Worm (Caenorhabditis elegans) whole organism, L2 larva: ENCODE data around the gene B0513.4.

ENCODE experiments used
- C34F6.9 ChIP-seq: fragments of 150-350 bp; optimal IDR thresholded peaks from 2 replicates; lab custom pipeline; 2014; ENCODE audit warnings: missing biosample characterization, missing genetic modification characterization
- F13H6.1 ChIP-seq: sonication (generic microtip); optimal IDR thresholded peaks from 2 replicates; lab custom pipeline; 2016; ENCODE audit warnings: missing genetic modification characterization, missing compliant biosample characterization
- R02D3.7 ChIP-seq: fragments of 150-350 bp; optimal IDR thresholded peaks from 2 replicates; lab custom pipeline; 2014; ENCODE audit warnings: missing biosample characterization, missing genetic modification characterization
- Y55F3AM.14 ChIP-seq: fragments of 200-800 bp; sonication (Bioruptor generic); optimal IDR thresholded peaks from 2 replicates; lab custom pipeline; 2018; ENCODE audit warnings: mild to moderate bottlenecking, missing genetic modification characterization, missing compliant biosample characterization
- ama-1 ChIP-seq: fragments of 150-350 bp; optimal IDR thresholded peaks from 2 replicates; lab custom pipeline; 2018; ENCODE audit warnings: inconsistent platforms
- ceh-16 ChIP-seq: fragments of 150-350 bp; optimal IDR thresholded peaks from 2 replicates; lab custom pipeline; 2014; ENCODE audit warnings: missing biosample characterization, missing genetic modification characterization
- crh-2 ChIP-seq: sonication (generic microtip); optimal IDR thresholded peaks from 2 replicates; lab custom pipeline; 2017; ENCODE audit warnings: missing biosample characterization, missing genetic modification characterization
- egl-27 ChIP-seq: sonication (generic microtip); optimal IDR thresholded peaks from 3 replicates; lab custom pipeline; 2017; ENCODE audit warnings: missing biosample characterization, missing genetic modification reagents, missing genetic modification characterization
- elt-1 ChIP-seq: fragments of 150-350 bp; optimal IDR thresholded peaks from 2 replicates; lab custom pipeline; 2014; ENCODE audit warnings: missing biosample characterization, missing genetic modification characterization
- elt-3 ChIP-seq: sonication (generic microtip); optimal IDR thresholded peaks from 2 replicates; lab custom pipeline; 2017; ENCODE audit warnings: missing biosample characterization, missing genetic modification characterization
- gmeb-1 ChIP-seq: fragments of 150-350 bp; optimal IDR thresholded peaks from 2 replicates; lab custom pipeline; 2014; ENCODE audit warnings: missing biosample characterization, missing genetic modification characterization
- lin-11 ChIP-seq: fragments of 150-350 bp; sonication (generic microtip); optimal IDR thresholded peaks from 2 replicates; lab custom pipeline; 2014; ENCODE audit warnings: missing biosample characterization, missing genetic modification characterization, inconsistent platforms, mixed read lengths
- lin-13 ChIP-seq: fragments of 150-350 bp; optimal IDR thresholded peaks from 2 replicates; lab custom pipeline; 2014; ENCODE audit warnings: missing biosample characterization, missing genetic modification reagents, missing genetic modification characterization
- lin-39 ChIP-seq: fragments of 150-350 bp; optimal IDR thresholded peaks from 2 replicates; lab custom pipeline; 2014; ENCODE audit warnings: missing biosample characterization, missing genetic modification reagents, missing genetic modification characterization
- lsy-2 ChIP-seq, 2 experiments: fragments of 150-350 bp in 1 of 2; sonication (generic microtip) in 1 of 2; optimal IDR thresholded peaks; 2 replicates each; lab custom pipeline; 2014 to 2017; ENCODE audit warnings: missing biosample characterization in 2 of 2, missing genetic modification characterization in 2 of 2
- mab-5 ChIP-seq: fragments of 150-350 bp; optimal IDR thresholded peaks from 2 replicates; lab custom pipeline; 2014; ENCODE audit warnings: missing biosample characterization, missing genetic modification characterization
- mbf-1 ChIP-seq: sonication (generic microtip); optimal IDR thresholded peaks from 2 replicates; lab custom pipeline; 2017; ENCODE audit warnings: missing biosample characterization, missing genetic modification characterization
- nhr-11 ChIP-seq: fragments of 150-350 bp; optimal IDR thresholded peaks from 2 replicates; lab custom pipeline; 2014; ENCODE audit warnings: missing biosample characterization, missing genetic modification characterization
- nhr-129 ChIP-seq: fragments of 150-350 bp; optimal IDR thresholded peaks from 2 replicates; lab custom pipeline; 2014; ENCODE audit warnings: missing biosample characterization, missing genetic modification characterization
- nhr-23 ChIP-seq: fragments of 150-350 bp; optimal IDR thresholded peaks from 2 replicates; lab custom pipeline; 2014; ENCODE audit warnings: missing biosample characterization, missing genetic modification reagents, missing genetic modification characterization
- nhr-237 ChIP-seq: fragments of 150-350 bp; optimal IDR thresholded peaks from 2 replicates; lab custom pipeline; 2014; ENCODE audit warnings: missing biosample characterization, missing genetic modification characterization
- nhr-25 ChIP-seq: fragments of 150-350 bp; sonication (generic microtip); optimal IDR thresholded peaks from 3 replicates; lab custom pipeline; 2014; ENCODE audit warnings: missing biosample characterization, missing genetic modification characterization
- nhr-6 ChIP-seq: fragments of 150-350 bp; optimal IDR thresholded peaks from 2 replicates; lab custom pipeline; 2014; ENCODE audit warnings: missing biosample characterization, missing genetic modification characterization
- nhr-77 ChIP-seq: fragments of 150-350 bp; optimal IDR thresholded peaks from 2 replicates; lab custom pipeline; 2014; ENCODE audit warnings: missing biosample characterization, missing genetic modification characterization
- peb-1 ChIP-seq: fragments of 150-350 bp; optimal IDR thresholded peaks from 2 replicates; lab custom pipeline; 2014; ENCODE audit warnings: missing biosample characterization, missing genetic modification characterization
- sem-4 ChIP-seq: fragments of 150-350 bp; optimal IDR thresholded peaks from 2 replicates; lab custom pipeline; 2014; ENCODE audit warnings: missing biosample characterization, missing genetic modification reagents, missing genetic modification characterization
- sma-3 ChIP-seq: sonication (generic microtip); optimal IDR thresholded peaks from 2 replicates; lab custom pipeline; 2016; ENCODE audit warnings: missing genetic modification reagents, missing genetic modification characterization, missing compliant biosample characterization
- sma-9 ChIP-seq, 2 experiments: fragments of 150-350 bp in 1 of 2; sonication (generic microtip) in 1 of 2; optimal IDR thresholded peaks; 2 replicates each; lab custom pipeline; 2014 to 2016; ENCODE audit warnings: missing genetic modification characterization in 2 of 2, mild to moderate bottlenecking in 1 of 2, missing biosample characterization in 1 of 2, missing compliant biosample characterization in 1 of 2, missing genetic modification reagents in 1 of 2, moderate library complexity in 1 of 2
- snpc-4 ChIP-seq: fragments of 150-350 bp; optimal IDR thresholded peaks from 2 replicates; lab custom pipeline; 2014; ENCODE audit warnings: missing biosample characterization, missing genetic modification characterization
- unc-39 ChIP-seq: fragments of 150-350 bp; optimal IDR thresholded peaks from 2 replicates; lab custom pipeline; 2014; ENCODE audit warnings: missing biosample characterization, missing genetic modification characterization
- unc-55 ChIP-seq: fragments of 150-350 bp; sonication (generic microtip); optimal IDR thresholded peaks from 3 replicates; lab custom pipeline; 2014; ENCODE audit warnings: missing biosample characterization, missing genetic modification reagents, missing genetic modification characterization
- unc-62 ChIP-seq: fragments of 150-350 bp; optimal IDR thresholded peaks from 2 replicates; lab custom pipeline; 2014; ENCODE audit warnings: missing biosample characterization, missing genetic modification reagents, missing genetic modification characterization
- zag-1 ChIP-seq: fragments of 150-350 bp; optimal IDR thresholded peaks from 2 replicates; lab custom pipeline; 2014; ENCODE audit warnings: missing biosample characterization, missing genetic modification characterization
- ztf-1 ChIP-seq: fragments of 200-800 bp; sonication (Bioruptor generic); conservative IDR thresholded peaks from 2 replicates; pipeline ENCODE4 v1.3.6; 2022; ENCODE audit warnings: missing genetic modification characterization, missing compliant biosample characterization
- ztf-11 ChIP-seq: sonication (generic microtip); optimal IDR thresholded peaks from 2 replicates; lab custom pipeline; 2017; ENCODE audit warnings: missing biosample characterization, missing genetic modification characterization
- ztf-4 ChIP-seq: fragments of 150-350 bp; optimal IDR thresholded peaks from 2 replicates; lab custom pipeline; 2014; ENCODE audit warnings: missing biosample characterization, missing genetic modification characterization

Gene B0513.4

DNA sequence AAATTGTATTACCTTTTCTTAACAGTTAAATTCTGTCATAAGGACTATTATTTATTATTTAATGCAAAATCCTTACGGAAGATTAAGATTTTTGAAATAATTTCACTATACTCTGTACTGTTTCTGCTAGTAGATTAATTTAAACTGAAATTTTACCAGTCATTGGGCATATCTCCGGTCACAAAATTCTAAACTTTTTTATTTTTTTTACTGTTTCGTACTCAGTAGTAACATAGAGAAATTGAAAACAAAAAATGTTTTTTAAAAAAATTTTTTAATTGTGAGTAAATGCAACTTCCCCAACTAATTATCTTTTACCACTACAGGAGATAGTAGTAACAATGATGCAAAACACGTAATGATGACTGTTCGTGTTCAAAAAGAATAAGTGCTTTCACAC, 41.7 kb upstream of the B0513.4 start:
- TF ChIP-seq ama-1 (no peak), ztf-11 (tag; lab: Kevin White, UChicago) (no peak), mab-5 (tag; lab: Kevin White, UChicago) (no peak), nhr-11 (tag; lab: Kevin White, UChicago) (no peak), elt-1 (tag; lab: Kevin White, UChicago) (no peak)

DNA sequence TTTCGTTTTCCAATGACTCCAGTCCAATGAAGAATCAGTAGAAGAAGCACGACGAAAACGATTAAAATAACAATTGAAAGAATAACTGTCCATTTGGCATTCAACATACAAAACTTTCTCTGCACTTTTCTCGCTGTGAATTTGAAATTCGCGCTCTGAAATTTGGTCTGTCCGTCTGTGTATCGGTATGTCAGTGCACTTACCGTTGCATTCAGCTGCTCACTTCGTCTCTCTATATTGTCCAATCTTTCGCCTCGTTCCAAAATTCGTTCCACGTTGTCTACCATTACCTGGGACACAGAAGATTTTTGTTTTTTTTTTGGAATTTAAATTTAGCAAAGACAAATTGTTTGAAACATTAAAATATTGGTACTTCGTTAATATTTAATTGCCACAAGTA, 19.5 kb upstream of the B0513.4 start:
- TF ChIP-seq lsy-2 (tag; optimal IDR thresholded peaks at IDR 0.05; lab: Kevin White, UChicago) (no peak), sma-3 (no peak), nhr-129 (tag; lab: Kevin White, UChicago) (no peak), R02D3.7 (tag; lab: Kevin White, UChicago) (no peak), nhr-23 (no peak), elt-3 (tag; lab: Kevin White, UChicago) (no peak), lin-13 (GFP tag; lab: Kevin White, UChicago) (no peak), nhr-25 (no peak), ztf-1 (no peak), lin-39 (tag; lab: Kevin White, UChicago) (no peak), nhr-11 (tag; lab: Kevin White, UChicago) (no peak), Y55F3AM.14 (GFP tag; lab: Kevin White, UChicago) (no peak), ztf-4 (tag; lab: Kevin White, UChicago) (no peak), unc-39 (no peak), mbf-1 (tag; lab: Kevin White, UChicago) (no peak), sem-4 (tag; lab: Kevin White, UChicago) (no peak), ztf-11 (tag; lab: Kevin White, UChicago) (no peak), ama-1 (no peak)

ce11 chrIV:13865172-13865571, 14.8 kb upstream of the B0513.4 start, which contains the start of gene vamp-8:
TSS of gene vamp-8 (minus strand) at chrIV:13865196.
- TF ChIP-seq unc-62 (GFP tag; lab: Kevin White, UChicago) (no peak), nhr-129 (tag; lab: Kevin White, UChicago) (peak; percentile 58), unc-39 (no peak), unc-55 (GFP tag; lab: Kevin White, UChicago) (no peak), nhr-25 (no peak)

DNA sequence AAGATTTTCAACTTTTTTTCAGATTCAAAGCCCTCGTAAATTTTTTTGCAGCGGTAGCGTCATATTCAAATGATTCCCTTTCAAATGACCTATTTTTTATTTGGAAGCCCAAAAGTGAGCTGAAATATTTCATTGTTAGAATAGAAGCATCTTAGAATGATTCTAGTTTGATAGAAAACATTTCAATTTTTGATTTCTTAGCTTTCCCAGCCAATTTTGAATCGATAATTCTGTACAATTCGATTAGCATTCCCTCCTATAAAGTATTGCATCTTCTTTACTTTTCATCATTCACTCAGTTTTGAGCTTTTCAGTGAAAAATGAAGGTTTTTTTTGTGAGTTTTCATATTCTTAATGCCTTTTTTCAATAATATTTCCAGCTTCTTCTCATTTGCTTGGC, 13.2 kb upstream of the B0513.4 start, which contains the start of gene B0513.90:
B0513.90 (plus strand) TSS at position 301 of the 400 bp plus-strand sequence.
- TF ChIP-seq ztf-11 (tag; lab: Kevin White, UChicago) (no peak), nhr-23 (no peak), elt-3 (tag; lab: Kevin White, UChicago) (no peak), sma-3 (no peak), peb-1 (tag; lab: Kevin White, UChicago) (no peak)

DNA sequence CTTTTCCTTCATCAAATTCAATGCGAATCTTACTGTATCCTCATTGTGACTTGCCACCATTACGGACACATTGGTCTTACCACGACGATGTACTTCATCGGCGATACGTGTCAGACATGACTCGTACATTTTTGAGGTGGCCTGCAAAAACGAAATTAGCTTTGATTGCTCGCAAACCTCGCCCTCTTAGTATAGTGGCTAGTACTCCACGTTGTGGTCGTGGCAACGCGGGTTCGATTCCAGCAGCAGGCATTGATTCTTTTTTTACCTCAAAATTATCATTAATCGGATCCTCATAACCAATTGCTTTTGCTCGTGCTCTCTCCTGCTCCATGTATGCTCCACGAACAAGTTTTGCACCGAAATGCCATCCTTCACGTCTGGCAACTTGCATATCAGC, 9.9 kb upstream of the B0513.4 start:
- no peak for TF ChIP-seq sma-3
- peak; percentile 15 for TF ChIP-seq nhr-129 (tag; lab: Kevin White, UChicago)
- TF ChIP-seq zag-1 (tag; lab: Kevin White, UChicago): no peak

DNA sequence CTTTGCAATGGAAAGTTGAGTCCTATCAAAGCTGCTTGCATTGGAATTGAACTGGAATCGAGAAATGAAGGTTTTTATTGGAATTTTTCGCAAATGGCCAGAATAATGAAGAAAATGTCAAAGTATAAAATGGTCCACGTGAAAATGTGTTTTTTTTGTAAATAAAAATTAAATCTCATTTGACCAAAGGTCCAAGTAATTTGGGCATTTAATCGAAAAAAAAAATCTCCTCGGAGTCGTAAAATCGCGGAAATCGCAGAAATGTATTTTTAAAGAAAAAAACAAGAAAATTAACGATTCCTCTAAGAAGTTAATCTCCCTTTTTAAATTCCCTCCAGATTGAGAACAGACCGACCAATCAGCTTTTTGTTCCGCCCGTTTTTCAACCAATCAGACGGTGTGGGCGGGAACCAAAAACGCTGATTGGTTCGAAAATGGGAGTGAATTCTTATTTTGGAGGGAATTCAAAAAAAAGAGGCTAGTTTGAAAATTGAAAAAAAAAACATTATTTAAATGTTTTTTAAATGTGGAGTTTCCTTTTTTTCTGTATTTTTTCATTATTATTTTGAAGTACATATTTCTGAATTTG, 3.3 kb upstream of the B0513.4 start, which contains the start of gene prdh-1:
prdh-1 (minus strand) TSS at position 51 of the 589 bp plus-strand sequence.
- TF ChIP-seq nhr-129 (tag; lab: Kevin White, UChicago) (no peak), R02D3.7 (tag; lab: Kevin White, UChicago) (no peak), mbf-1 (tag; lab: Kevin White, UChicago) (no peak), nhr-237 (tag; lab: Kevin White, UChicago) (no peak), sem-4 (tag; lab: Kevin White, UChicago) (no peak)

ce11 chrIV:13877707-13878106, 2.2 kb upstream of the B0513.4 start:
- no peak for TF ChIP-seq ceh-16 (tag; lab: Kevin White, UChicago)
- TF ChIP-seq elt-3 (tag; lab: Kevin White, UChicago): no peak
- peak; percentile 41 for TF ChIP-seq zag-1 (tag; lab: Kevin White, UChicago)
- TF ChIP-seq R02D3.7 (tag; lab: Kevin White, UChicago): no peak
- no peak for TF ChIP-seq snpc-4 (tag; lab: Kevin White, UChicago)
- no peak for TF ChIP-seq nhr-6 (tag; lab: Kevin White, UChicago)
- no peak for TF ChIP-seq ztf-1
- no peak for TF ChIP-seq egl-27 (tag; lab: Kevin White, UChicago)
- peak; percentile 38 for TF ChIP-seq crh-2 (tag; lab: Kevin White, UChicago)
- TF ChIP-seq unc-62 (GFP tag; lab: Kevin White, UChicago): no peak
- TF ChIP-seq nhr-25: no peak
- TF ChIP-seq lin-39 (tag; lab: Kevin White, UChicago): no peak
- TF ChIP-seq C34F6.9 (tag; lab: Kevin White, UChicago): peak; percentile 71
- peak; percentile 11 for TF ChIP-seq sma-9 (GFP tag; optimal IDR thresholded peaks at IDR 0.05; lab: Kevin White, UChicago)
- TF ChIP-seq sma-9 (tag; optimal IDR thresholded peaks at IDR 0.05; lab: Kevin White, UChicago): no peak
- TF ChIP-seq sma-3: no peak
- TF ChIP-seq lin-11 (tag; lab: Kevin White, UChicago): peak; percentile 13
- no peak for TF ChIP-seq nhr-77 (tag; lab: Kevin White, UChicago)
- peak; percentile 78 for TF ChIP-seq unc-55 (GFP tag; lab: Kevin White, UChicago)
- no peak for TF ChIP-seq gmeb-1 (tag; lab: Kevin White, UChicago)
- TF ChIP-seq mab-5 (tag; lab: Kevin White, UChicago): no peak
- TF ChIP-seq lsy-2 (tag; optimal IDR thresholded peaks at IDR 0.05; lab: Kevin White, UChicago): peak; percentile 6 to 73
- TF ChIP-seq Y55F3AM.14 (GFP tag; lab: Kevin White, UChicago): peak; percentile 47
- peak; percentile 65 for TF ChIP-seq F13H6.1 (tag; lab: Kevin White, UChicago)
- peak; percentile 97 for TF ChIP-seq nhr-129 (tag; lab: Kevin White, UChicago)
